Worm (Caenorhabditis elegans): ENCODE results near the gene soap-1.

DNA sequence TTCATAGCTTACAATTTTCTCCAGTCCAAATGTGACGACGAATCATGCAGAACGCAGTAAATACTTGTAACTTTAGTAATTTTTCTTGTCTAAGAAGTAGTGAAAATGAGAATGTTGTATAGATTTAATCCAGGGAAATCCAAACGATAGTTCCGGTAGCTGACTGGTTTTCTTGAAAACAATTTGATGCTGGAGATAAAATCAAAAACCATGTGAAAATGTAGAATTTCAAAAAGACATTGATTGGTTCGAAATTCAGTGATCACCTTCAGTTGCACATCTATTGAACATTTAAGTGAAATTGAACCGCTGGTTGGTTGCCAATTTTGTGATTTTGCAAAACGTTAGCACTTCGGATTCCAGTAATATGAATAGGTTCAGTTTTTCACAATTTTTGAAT, 49.3 kb upstream of the soap-1 start, which contains the start of gene C13A2.9:
- TF ChIP-seq B0310.2 (tag; optimal IDR thresholded peaks at IDR 0.05) (no peak), ama-1 (optimal IDR thresholded peaks at IDR 0.05) (no peak), flt-1 (GFP tag; IDR thresholded peaks at IDR 0.05) (no peak), sea-1 (GFP tag; conservative IDR thresholded peaks at IDR 0.05) (no peak), tbx-11 (GFP tag; IDR thresholded peaks at IDR 0.05) (no peak), ceh-13 (GFP tag; optimal IDR thresholded peaks at IDR 0.05) (no peak), tra-4 (tag; optimal IDR thresholded peaks at IDR 0.05) (no peak), aly-1 (tag; optimal IDR thresholded peaks at IDR 0.05) (no peak), ets-7 (tag; optimal IDR thresholded peaks at IDR 0.05) (no peak), scrt-1 (GFP tag; IDR thresholded peaks at IDR 0.05) (no peak)

Data from whole organism, early embryonic.